Fruit fly (Drosophila melanogaster): ENCODE data around the gene CG1695.

DNA sequence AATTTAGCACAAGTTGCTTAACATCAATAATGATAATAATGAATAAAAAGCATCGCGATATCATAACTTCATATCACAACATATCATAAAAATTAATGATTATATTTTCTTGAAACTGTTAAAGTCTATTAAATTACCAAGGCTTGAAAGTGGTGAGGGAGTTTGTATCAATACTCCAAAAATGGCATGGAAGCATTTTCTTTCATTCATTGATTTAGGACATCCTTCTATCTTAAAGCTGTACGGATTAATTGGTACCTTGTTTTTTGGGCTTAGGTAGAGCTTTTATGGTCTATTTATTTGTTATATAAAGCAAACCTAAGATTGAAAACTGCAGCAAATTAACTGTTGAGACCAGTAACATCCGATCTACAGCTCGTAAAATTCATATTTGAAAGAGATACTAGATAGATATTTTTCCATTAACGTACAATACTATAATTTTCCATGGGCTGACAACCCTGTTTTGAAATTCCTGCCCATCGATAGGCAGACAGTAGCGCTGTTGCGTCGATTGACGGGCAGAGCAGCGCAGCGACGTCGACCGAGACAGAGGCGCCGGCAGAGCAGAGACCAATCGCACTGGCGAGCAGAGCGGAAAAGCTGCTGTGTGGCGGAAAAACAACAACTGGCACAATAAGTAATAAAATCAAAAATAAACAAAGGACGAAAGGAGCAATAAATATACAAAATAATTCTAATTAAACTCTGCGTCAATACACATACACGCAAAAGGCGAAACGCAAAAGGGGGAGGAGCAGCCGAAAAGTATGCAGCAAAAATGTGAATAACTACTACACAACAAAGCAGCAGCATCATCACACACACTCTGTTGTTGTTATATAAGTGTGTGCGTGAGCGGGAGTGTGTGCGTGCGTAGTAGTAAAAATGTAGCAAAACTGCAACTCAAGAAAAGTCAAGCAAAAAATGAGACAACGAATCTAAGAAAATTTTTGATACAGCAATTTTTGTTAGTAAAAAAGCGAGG, at the start of gene CG1695:
- no peak for TF ChIP-seq CG8478 (optimal IDR thresholded peaks at IDR 0.05)
- no peak for TF ChIP-seq CTCF (optimal IDR thresholded peaks at IDR 0.05)

All from S2 (cell line).